Fruit fly (Drosophila melanogaster) whole organism, pupa: ENCODE results near the gene rempA.
A peak's percentile ranks its signal among the peaks of the same experiment; 100 is the strongest.

Experiments
- CG17806 ChIP-seq: fragments of 200-800 bp; sonication (Bioruptor generic); optimal IDR thresholded peaks from 2 replicates; lab custom pipeline; 2018; ENCODE audit warnings: missing biosample characterization, mild to moderate bottlenecking, missing genetic modification characterization, moderate library complexity
- CG32121 ChIP-seq: fragments of 200-800 bp; sonication (Bioruptor generic); IDR thresholded peaks from 2 replicates; pipeline ENCODE4 v1.3.6; 2022; ENCODE audit warnings: missing biosample characterization, missing genetic modification characterization
- CG34367 ChIP-seq: fragments of 200-800 bp; sonication (Bioruptor generic); optimal IDR thresholded peaks from 2 replicates; lab custom pipeline; 2018; ENCODE audit warnings: missing biosample characterization, mild to moderate bottlenecking, missing genetic modification characterization
- CG4496 ChIP-seq: fragments of 200-800 bp; sonication (Bioruptor generic); IDR thresholded peaks from 3 replicates; pipeline ENCODE4 v1.3.6; 2022; ENCODE audit warnings: missing biosample characterization, missing genetic modification characterization
- CG8159 ChIP-seq: fragments of 200-800 bp; sonication (Bioruptor generic); optimal IDR thresholded peaks from 3 replicates; lab custom pipeline; 2018; ENCODE audit warnings: missing biosample characterization, mild to moderate bottlenecking, missing genetic modification characterization, moderate library complexity
- CG8301 ChIP-seq: fragments of 200-800 bp; sonication (Bioruptor generic); optimal IDR thresholded peaks from 2 replicates; lab custom pipeline; 2018; ENCODE audit warnings: missing biosample characterization, mild to moderate bottlenecking, missing genetic modification characterization
- CG9948 ChIP-seq: fragments of 200-800 bp; sonication (Bioruptor generic); optimal IDR thresholded peaks from 2 replicates; lab custom pipeline; 2018; ENCODE audit warnings: missing biosample characterization, mild to moderate bottlenecking, missing genetic modification characterization, moderate library complexity
- EcR ChIP-seq: fragments of 200-800 bp; sonication (Bioruptor generic); optimal IDR thresholded peaks from 3 replicates; lab custom pipeline; 2019; ENCODE audit warnings: missing biosample characterization, missing genetic modification characterization, mild to moderate bottlenecking, moderate library complexity, missing genetic modification reagents
- Pif1B ChIP-seq: fragments of 200-800 bp; sonication (Bioruptor generic); optimal IDR thresholded peaks from 3 replicates; lab custom pipeline; 2016; ENCODE audit warnings: missing biosample characterization, missing genetic modification characterization
- Snoo ChIP-seq: fragments of 200-800 bp; sonication (Bioruptor generic); optimal IDR thresholded peaks from 3 replicates; lab custom pipeline; 2017; ENCODE audit warnings: missing biosample characterization, mild to moderate bottlenecking, missing genetic modification characterization, inconsistent platforms
- gl ChIP-seq: fragments of 200-800 bp; sonication (Bioruptor generic); optimal IDR thresholded peaks from 2 replicates; lab custom pipeline; 2018; ENCODE audit warnings: missing biosample characterization, mild to moderate bottlenecking, missing genetic modification characterization
- rn ChIP-seq: fragments of 200-800 bp; sonication (Bioruptor generic); IDR thresholded peaks from 2 replicates; pipeline ENCODE4 v1.3.6; 2022; ENCODE audit warnings: missing biosample characterization, missing genetic modification characterization

DNA sequence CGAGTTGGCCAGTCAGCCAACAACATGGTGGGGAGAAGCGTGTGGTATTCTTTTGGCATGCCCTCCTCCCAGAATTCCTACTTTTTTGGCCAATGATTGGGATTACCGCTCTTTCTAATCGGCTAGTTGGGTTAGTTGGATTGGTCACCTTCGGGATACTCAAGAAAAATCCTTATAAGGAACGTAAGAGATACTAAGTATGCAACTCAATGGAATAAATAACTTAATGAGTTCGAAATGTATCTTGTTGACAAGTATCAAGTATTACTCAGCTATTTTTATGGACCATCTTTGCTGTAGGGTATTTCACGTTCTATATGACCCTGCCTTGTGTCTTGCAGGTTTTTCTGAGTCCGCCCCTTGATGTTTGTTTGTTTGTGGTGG, 33.2 kb downstream of the rempA start:
- no peak for TF ChIP-seq gl (tag; lab: Kevin White, UChicago)
- TF ChIP-seq rn (GFP tag; lab: Robert Waterston, UW), result no peak
- no peak for TF ChIP-seq CG34367
- TF ChIP-seq EcR (GFP tag; lab: Kevin White, UChicago), result no peak
- peak; percentile 27 for TF ChIP-seq CG9948
- TF ChIP-seq Snoo (tag; lab: Kevin White, UChicago), result no peak
- TF ChIP-seq CG4496, result no peak
- TF ChIP-seq CG17806, result no peak
- TF ChIP-seq CG32121 (GFP tag; lab: Robert Waterston, UW), result no peak
- peak; percentile 0 for TF ChIP-seq CG8301 (tag; lab: Kevin White, UChicago)
- TF ChIP-seq Pif1B (GFP tag; lab: Kevin White, UChicago), result no peak
- no peak for TF ChIP-seq CG8159 (tag; lab: Kevin White, UChicago)
